Worm (Caenorhabditis elegans) whole organism, young adult: ENCODE results near the gene srw-2.

Source experiments
- B0019.2 ChIP-seq: fragments of 200-800 bp; sonication (Bioruptor generic); conservative IDR thresholded peaks from 2 replicates; pipeline ENCODE4 v1.3.6; 2022; ENCODE audit warnings: missing genetic modification reagents, missing genetic modification characterization, missing compliant biosample characterization
- B0035.1 ChIP-seq: sonication (generic microtip); optimal IDR thresholded peaks from 2 replicates; lab custom pipeline; 2016; ENCODE audit warnings: missing genetic modification characterization, mild to moderate bottlenecking, missing compliant biosample characterization, missing genotype, missing genetic modification reagents
- B0261.1 ChIP-seq: sonication (generic microtip); optimal IDR thresholded peaks from 2 replicates; lab custom pipeline; 2016; ENCODE audit warnings: mild to moderate bottlenecking, missing genetic modification characterization, moderate library complexity, missing compliant biosample characterization
- C17E4.6 ChIP-seq: fragments of 200-800 bp; sonication (Bioruptor generic); IDR thresholded peaks from 2 replicates; pipeline ENCODE4 v1.3.6; 2022; ENCODE audit warnings: missing genetic modification reagents, missing genetic modification characterization, missing compliant biosample characterization
- D2030.7 ChIP-seq: fragments of 200-800 bp; sonication (Bioruptor generic); IDR thresholded peaks from 2 replicates; pipeline ENCODE4 v1.3.6; 2022; ENCODE audit warnings: missing genetic modification reagents, missing genetic modification characterization, missing compliant biosample characterization
- F23B12.7 ChIP-seq: sonication (generic microtip); optimal IDR thresholded peaks from 2 replicates; lab custom pipeline; 2017; ENCODE audit warnings: missing genetic modification characterization, mild to moderate bottlenecking, missing compliant biosample characterization, antibody characterized with exemption, moderate library complexity; ENCODE audit not compliant: insufficient read depth
- F49E8.2 ChIP-seq: sonication (generic microtip); optimal IDR thresholded peaks from 3 replicates; lab custom pipeline; 2017; ENCODE audit warnings: missing genetic modification characterization, mild to moderate bottlenecking, missing compliant biosample characterization, antibody characterized with exemption, moderate library complexity; ENCODE audit not compliant: insufficient read depth
- K12H6.12 ChIP-seq: fragments of 200-800 bp; sonication (Bioruptor generic); optimal IDR thresholded peaks from 2 replicates; lab custom pipeline; 2018; ENCODE audit warnings: mild to moderate bottlenecking, missing genetic modification characterization, missing compliant biosample characterization
- T26A5.8 ChIP-seq: sonication (generic microtip); optimal IDR thresholded peaks from 2 replicates; lab custom pipeline; 2016; ENCODE audit warnings: missing genetic modification characterization, missing compliant biosample characterization
- Y79H2A.3 ChIP-seq: fragments of 200-800 bp; sonication (Bioruptor generic); conservative IDR thresholded peaks from 2 replicates; pipeline ENCODE4 v1.3.6; 2022; ENCODE audit warnings: missing genetic modification reagents, missing genetic modification characterization, missing compliant biosample characterization
- aptf-2 ChIP-seq: fragments of 200-800 bp; sonication (Bioruptor generic); conservative IDR thresholded peaks from 2 replicates; pipeline ENCODE4 v1.3.6; 2022; ENCODE audit warnings: missing genetic modification reagents, missing genetic modification characterization, missing compliant biosample characterization
- athp-1 ChIP-seq: sonication (generic microtip); optimal IDR thresholded peaks from 2 replicates; lab custom pipeline; 2017; ENCODE audit warnings: mild to moderate bottlenecking, missing genetic modification characterization, missing compliant biosample characterization
- bed-1 ChIP-seq: fragments of 200-800 bp; sonication (Bioruptor generic); IDR thresholded peaks from 2 replicates; pipeline ENCODE4 v1.3.6; 2022; ENCODE audit warnings: missing genetic modification reagents, missing genetic modification characterization, missing compliant biosample characterization
- ceh-79 ChIP-seq: sonication (generic microtip); optimal IDR thresholded peaks from 2 replicates; lab custom pipeline; 2017; ENCODE audit warnings: mild to moderate bottlenecking, missing genetic modification characterization, missing compliant biosample characterization
- ceh-91 ChIP-seq: fragments of 200-800 bp; sonication (Bioruptor generic); IDR thresholded peaks from 2 replicates; pipeline ENCODE4 v1.3.6; 2022; ENCODE audit warnings: missing genetic modification reagents, missing genetic modification characterization, missing compliant biosample characterization
- dox-1 ChIP-seq: fragments of 200-800 bp; sonication (Bioruptor generic); IDR thresholded peaks from 2 replicates; pipeline ENCODE4 v1.3.6; 2022; ENCODE audit warnings: missing genetic modification reagents, missing genetic modification characterization, missing compliant biosample characterization
- dpff-1 ChIP-seq: sonication (generic microtip); optimal IDR thresholded peaks from 2 replicates; lab custom pipeline; 2017; ENCODE audit warnings: mild to moderate bottlenecking, missing genetic modification characterization, missing compliant biosample characterization
- dpl-1 ChIP-seq: fragments of 150-350 bp; optimal IDR thresholded peaks from 2 replicates; lab custom pipeline; 2014; ENCODE audit warnings: missing biosample characterization, missing genetic modification reagents, missing genetic modification characterization
- egl-18 ChIP-seq: fragments of 200-800 bp; sonication (Bioruptor generic); IDR thresholded peaks from 2 replicates; pipeline ENCODE4 v1.3.6; 2022; ENCODE audit warnings: missing genetic modification reagents, missing genetic modification characterization, missing compliant biosample characterization
- ekl-4 ChIP-seq: fragments of 200-800 bp; sonication (Bioruptor generic); IDR thresholded peaks from 2 replicates; pipeline ENCODE4 v1.3.6; 2022; ENCODE audit warnings: missing genetic modification reagents, missing genetic modification characterization, missing compliant biosample characterization
- ets-4 ChIP-seq: fragments of 200-800 bp; sonication (Bioruptor generic); optimal IDR thresholded peaks from 2 replicates; lab custom pipeline; 2018; ENCODE audit warnings: mild to moderate bottlenecking, missing genetic modification characterization, missing compliant biosample characterization
- gei-17 ChIP-seq: fragments of 200-800 bp; sonication (Bioruptor generic); optimal IDR thresholded peaks from 2 replicates; lab custom pipeline; 2018; ENCODE audit warnings: mild to moderate bottlenecking, missing genetic modification characterization, missing compliant biosample characterization
- hlh-12 ChIP-seq: sonication (generic microtip); optimal IDR thresholded peaks from 2 replicates; lab custom pipeline; 2016; ENCODE audit warnings: missing genetic modification characterization, missing compliant biosample characterization
- hlh-26 ChIP-seq: fragments of 200-800 bp; sonication (Bioruptor generic); conservative IDR thresholded peaks from 2 replicates; pipeline ENCODE4 v1.3.6; 2022; ENCODE audit warnings: missing genetic modification reagents, missing genetic modification characterization, missing compliant biosample characterization
- hmg-1.2 ChIP-seq: fragments of 200-800 bp; sonication (Bioruptor generic); IDR thresholded peaks from 2 replicates; pipeline ENCODE4 v1.3.6; 2022; ENCODE audit warnings: missing genetic modification reagents, missing genetic modification characterization, missing compliant biosample characterization
- hrde-1 ChIP-seq: sonication (generic microtip); optimal IDR thresholded peaks from 2 replicates; lab custom pipeline; 2016; ENCODE audit warnings: missing genetic modification characterization, mild to moderate bottlenecking, missing compliant biosample characterization, moderate library complexity, missing genotype, missing genetic modification reagents, borderline replicate concordance
- hsf-1 ChIP-seq: fragments of 200-800 bp; sonication (Bioruptor generic); IDR thresholded peaks from 2 replicates; pipeline ENCODE4 v1.3.6; 2022; ENCODE audit warnings: missing genetic modification reagents, missing genetic modification characterization, missing compliant biosample characterization
- let-607 ChIP-seq, 2 experiments: fragments of 200-800 bp in 1 of 2; sonication (Bioruptor generic) in 1 of 2; sonication (generic microtip) in 1 of 2; optimal IDR thresholded peaks; 2 replicates each; lab custom pipeline; 2016 to 2018; ENCODE audit warnings: mild to moderate bottlenecking in 2 of 2, missing compliant biosample characterization in 2 of 2, missing genetic modification characterization in 2 of 2, moderate library complexity in 2 of 2, missing genotype in 1 of 2
- lin-35 ChIP-seq, 3 experiments: fragments of 150-350 bp in 2 of 3; sonication (generic microtip) in 1 of 3; optimal IDR thresholded peaks; 2 replicates each; lab custom pipeline; 2014 to 2018; ENCODE audit warnings: missing biosample characterization in 3 of 3, missing genetic modification characterization in 3 of 3, missing genetic modification reagents in 3 of 3
- lin-40 ChIP-seq: sonication (generic microtip); optimal IDR thresholded peaks from 2 replicates; lab custom pipeline; 2016; ENCODE audit warnings: missing genetic modification characterization, mild to moderate bottlenecking, missing compliant biosample characterization, missing genotype, missing genetic modification reagents
- lsy-27 ChIP-seq: sonication (generic microtip); optimal IDR thresholded peaks from 2 replicates; lab custom pipeline; 2017; ENCODE audit warnings: missing genetic modification characterization, mild to moderate bottlenecking, missing compliant biosample characterization, antibody characterized with exemption, missing genotype, borderline replicate concordance; ENCODE audit not compliant: insufficient read depth
- madf-3 ChIP-seq: fragments of 200-800 bp; sonication (Bioruptor generic); IDR thresholded peaks from 2 replicates; pipeline ENCODE4 v1.3.6; 2022; ENCODE audit warnings: missing genetic modification reagents, missing genetic modification characterization, missing compliant biosample characterization
- madf-8 ChIP-seq: fragments of 200-800 bp; sonication (Bioruptor generic); conservative IDR thresholded peaks from 2 replicates; pipeline ENCODE4 v1.3.6; 2022; ENCODE audit warnings: missing genetic modification reagents, missing genetic modification characterization, missing compliant biosample characterization
- mcd-1 ChIP-seq: fragments of 200-800 bp; sonication (Bioruptor generic); IDR thresholded peaks from 2 replicates; pipeline ENCODE4 v1.3.6; 2022; ENCODE audit warnings: missing genetic modification reagents, missing genetic modification characterization, missing compliant biosample characterization
- nfyb-1 ChIP-seq: fragments of 200-800 bp; sonication (Bioruptor generic); IDR thresholded peaks from 2 replicates; pipeline ENCODE4 v1.3.6; 2022; ENCODE audit warnings: missing genetic modification reagents, missing genetic modification characterization, missing compliant biosample characterization
- nhr-179 ChIP-seq: sonication (generic microtip); optimal IDR thresholded peaks from 2 replicates; lab custom pipeline; 2016; ENCODE audit warnings: mild to moderate bottlenecking, missing genetic modification characterization, missing compliant biosample characterization
- nhr-90 ChIP-seq: sonication (generic microtip); optimal IDR thresholded peaks from 2 replicates; lab custom pipeline; 2016; ENCODE audit warnings: missing genotype, mild to moderate bottlenecking, missing genetic modification characterization, missing compliant biosample characterization
- pha-4 ChIP-seq: fragments of 150-350 bp; sonication (generic microtip); optimal IDR thresholded peaks from 2 replicates; lab custom pipeline; 2014; ENCODE audit warnings: missing biosample characterization, missing genetic modification reagents, missing genetic modification characterization
- repo-1 ChIP-seq: sonication (generic microtip); optimal IDR thresholded peaks from 2 replicates; lab custom pipeline; 2017; ENCODE audit warnings: mild to moderate bottlenecking, missing genetic modification characterization, missing compliant biosample characterization
- rpc-1 ChIP-seq, 2 experiments: fragments of 150-350 bp in 1 of 2; sonication (generic microtip) in 1 of 2; optimal IDR thresholded peaks; 2 replicates each; lab custom pipeline; 2014 to 2018; ENCODE audit warnings: missing biosample characterization in 1 of 2, missing genetic modification characterization in 1 of 2, missing genetic modification reagents in 1 of 2, missing genotype in 1 of 2
- snpc-3.4 ChIP-seq: sonication (generic microtip); optimal IDR thresholded peaks from 2 replicates; lab custom pipeline; 2017; ENCODE audit warnings: missing genetic modification characterization, mild to moderate bottlenecking, missing compliant biosample characterization, antibody characterized with exemption, moderate library complexity, missing genotype, missing genetic modification reagents
- tbx-9 ChIP-seq: sonication (generic microtip); optimal IDR thresholded peaks from 2 replicates; lab custom pipeline; 2016; ENCODE audit warnings: borderline replicate concordance, missing genetic modification characterization, inconsistent platforms, missing compliant biosample characterization
- xnd-1 ChIP-seq: sonication (generic microtip); optimal IDR thresholded peaks from 2 replicates; lab custom pipeline; 2016; ENCODE audit warnings: missing genotype, missing genetic modification reagents, missing genetic modification characterization, missing compliant biosample characterization
- zim-3 ChIP-seq: sonication (generic microtip); optimal IDR thresholded peaks from 2 replicates; lab custom pipeline; 2017; ENCODE audit warnings: mild to moderate bottlenecking, missing genetic modification characterization, moderate library complexity, missing compliant biosample characterization
- ztf-22 ChIP-seq: fragments of 200-800 bp; sonication (Bioruptor generic); optimal IDR thresholded peaks from 2 replicates; lab custom pipeline; 2018; ENCODE audit warnings: mild to moderate bottlenecking, missing genetic modification characterization, moderate library complexity, missing compliant biosample characterization
- ztf-25 ChIP-seq: fragments of 200-800 bp; sonication (Bioruptor generic); IDR thresholded peaks from 2 replicates; pipeline ENCODE4 v1.3.6; 2022; ENCODE audit warnings: missing genetic modification reagents, missing genetic modification characterization, missing compliant biosample characterization

Gene srw-2

ce11 chrV:2871754-2872504 lies 41.3 kb downstream of the srw-2 start (continued):
- TF ChIP-seq ztf-25 (GFP tag; lab: Robert Waterston, UW) (no peak), pha-4 (tag; lab: Kevin White, UChicago) (no peak), nfyb-1 (peak; percentile 77), ztf-22 (GFP tag; lab: Kevin White, UChicago) (peak; percentile 50), F23B12.7 (tag; lab: Kevin White, UChicago) (no peak), hlh-12 (tag; lab: Kevin White, UChicago) (no peak), ceh-79 (tag; lab: Kevin White, UChicago) (no peak), dox-1 (GFP tag; lab: Robert Waterston, UW) (peak; percentile 23; the same call in 1 of the 2 replicates), F49E8.2 (tag; lab: Kevin White, UChicago) (no peak), T26A5.8 (no peak), B0035.1 (no peak), mcd-1 (GFP tag; lab: Robert Waterston, UW) (no peak), repo-1 (peak; percentile 45), ets-4 (GFP tag; lab: Kevin White, UChicago) (no peak), dpff-1 (tag; lab: Kevin White, UChicago) (no peak), lin-35 (GFP tag; optimal IDR thresholded peaks at IDR 0.05; lab: Kevin White, UChicago) (no peak), Y79H2A.3 (GFP tag; lab: Robert Waterston, UW) (no peak), athp-1 (tag; lab: Kevin White, UChicago) (no peak), ekl-4 (GFP tag; lab: Robert Waterston, UW) (no peak), nhr-179 (no peak), dpl-1 (GFP tag; lab: Kevin White, UChicago) (no peak), gei-17 (GFP tag; lab: Kevin White, UChicago) (no peak), hsf-1 (GFP tag; lab: Robert Waterston, UW) (peak; percentile 40; the same call in 1 of the 2 replicates), nhr-90 (tag; lab: Kevin White, UChicago) (peak; percentile 62), madf-3 (GFP tag; lab: Robert Waterston, UW) (no peak), lin-40 (no peak), K12H6.12 (tag; lab: Kevin White, UChicago) (no peak), egl-18 (no peak), hrde-1 (no peak), hmg-1.2 (GFP tag; lab: Robert Waterston, UW) (no peak), let-607 (tag; optimal IDR thresholded peaks at IDR 0.05; lab: Kevin White, UChicago) (no peak), rpc-1 (optimal IDR thresholded peaks at IDR 0.05; lab: Kevin White, UChicago) (no peak), rpc-1 (tag; optimal IDR thresholded peaks at IDR 0.05; lab: Kevin White, UChicago) (no peak), madf-8 (GFP tag; lab: Robert Waterston, UW) (no peak), lsy-27 (tag; lab: Kevin White, UChicago) (no peak), xnd-1 (tag; lab: Kevin White, UChicago) (no peak), snpc-3.4 (tag; lab: Kevin White, UChicago) (no peak), B0261.1 (tag; lab: Kevin White, UChicago) (no peak), B0019.2 (no peak), D2030.7 (GFP tag; lab: Robert Waterston, UW) (no peak), tbx-9 (tag; lab: Kevin White, UChicago) (no peak), aptf-2 (GFP tag; lab: Robert Waterston, UW) (no peak), C17E4.6 (GFP tag; lab: Robert Waterston, UW) (no peak), ceh-91 (GFP tag; lab: Robert Waterston, UW) (no peak), bed-1 (no peak), zim-3 (tag; lab: Kevin White, UChicago) (no peak), hlh-26 (no peak)
